Worm (Caenorhabditis elegans): ENCODE results near the gene ddx-17.

ddx-17 gene

ce11 chrV:13984828-13985227 is 27.0 kb downstream of the ddx-17 start, which contains the start of gene end-1:
end-1 (plus strand) TSS chrV:13985128.
- no peak for TF ChIP-seq tbx-8 (GFP tag; optimal IDR thresholded peaks at IDR 0.05)
- no peak for TF ChIP-seq ceh-39 (tag; optimal IDR thresholded peaks at IDR 0.05)
- TF ChIP-seq snpc-4 (tag; optimal IDR thresholded peaks at IDR 0.05): no peak
- no peak for TF ChIP-seq sem-2 (GFP tag; optimal IDR thresholded peaks at IDR 0.05)
- no peak for TF ChIP-seq drap-1 (GFP tag; optimal IDR thresholded peaks at IDR 0.05)
- no peak for TF ChIP-seq lin-13 (tag; optimal IDR thresholded peaks at IDR 0.05)
- TF ChIP-seq nhr-2 (tag; optimal IDR thresholded peaks at IDR 0.05): no peak
- TF ChIP-seq pha-4 (tag; optimal IDR thresholded peaks at IDR 0.05): no peak
- no peak for TF ChIP-seq blmp-1 (tag; optimal IDR thresholded peaks at IDR 0.05)
- no peak for TF ChIP-seq nhr-76 (tag; optimal IDR thresholded peaks at IDR 0.05)

DNA sequence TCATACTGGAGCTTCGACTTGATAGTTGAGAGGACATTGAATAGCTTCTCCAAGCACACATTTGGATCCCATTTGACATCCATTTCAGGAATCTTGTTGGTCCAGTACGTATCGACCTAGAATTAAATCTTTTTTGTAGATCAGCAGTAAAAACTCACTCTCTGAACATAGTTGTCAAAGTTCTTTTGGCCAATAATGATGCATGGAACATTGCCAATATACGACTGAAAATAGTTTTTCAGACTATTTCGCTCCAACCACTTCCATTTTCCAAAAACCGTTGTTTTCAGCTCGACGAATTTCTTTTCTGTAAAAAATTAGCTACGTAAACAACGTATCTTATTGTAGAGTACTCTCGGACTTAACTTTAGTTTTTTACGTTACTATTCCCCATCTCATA is 30.2 kb downstream of the ddx-17 start:
- TF ChIP-seq sem-2 (GFP tag; optimal IDR thresholded peaks at IDR 0.05) (no peak), M03D4.4 (tag; optimal IDR thresholded peaks at IDR 0.05) (no peak), ztf-11 (tag; optimal IDR thresholded peaks at IDR 0.05) (no peak), elt-3 (tag; optimal IDR thresholded peaks at IDR 0.05) (no peak), nhr-12 (tag; optimal IDR thresholded peaks at IDR 0.05) (no peak), mab-5 (tag; optimal IDR thresholded peaks at IDR 0.05) (no peak), unc-120 (tag; optimal IDR thresholded peaks at IDR 0.05; ENCODE audit: poor library complexity, severe bottlenecking) (no peak), ces-1 (GFP tag; optimal IDR thresholded peaks at IDR 0.05) (no peak), sptf-1 (tag; optimal IDR thresholded peaks at IDR 0.05) (no peak), ceh-83 (GFP tag; optimal IDR thresholded peaks at IDR 0.05) (no peak), lin-13 (tag; optimal IDR thresholded peaks at IDR 0.05) (no peak), lin-32 (GFP tag; optimal IDR thresholded peaks at IDR 0.05) (no peak), bed-3 (GFP tag; optimal IDR thresholded peaks at IDR 0.05) (no peak), mls-2 (tag; optimal IDR thresholded peaks at IDR 0.05) (no peak), ceh-39 (tag; optimal IDR thresholded peaks at IDR 0.05) (no peak), tbx-8 (GFP tag; optimal IDR thresholded peaks at IDR 0.05) (no peak), nhr-237 (tag; optimal IDR thresholded peaks at IDR 0.05) (no peak), nhr-28 (tag; optimal IDR thresholded peaks at IDR 0.05) (no peak), snpc-4 (tag; optimal IDR thresholded peaks at IDR 0.05) (no peak), nhr-76 (tag; optimal IDR thresholded peaks at IDR 0.05) (no peak)

ce11 chrV:13980807-13981206 is 31.0 kb downstream of the ddx-17 start, which contains the start of gene eol-1:
eol-1 (minus strand) TSS chrV:13980907.
- no peak for TF ChIP-seq flh-1 (GFP tag; optimal IDR thresholded peaks at IDR 0.05)
- no peak for TF ChIP-seq nhr-76 (tag; optimal IDR thresholded peaks at IDR 0.05)
- TF ChIP-seq bed-3 (GFP tag; optimal IDR thresholded peaks at IDR 0.05): no peak
- no peak for TF ChIP-seq pha-4 (tag; optimal IDR thresholded peaks at IDR 0.05)
- no peak for TF ChIP-seq ceh-43 (GFP tag; optimal IDR thresholded peaks at IDR 0.05)
- no peak for TF ChIP-seq nhr-237 (tag; optimal IDR thresholded peaks at IDR 0.05)
- TF ChIP-seq cnd-1 (tag; optimal IDR thresholded peaks at IDR 0.05): no peak
- no peak for TF ChIP-seq elt-1 (tag; optimal IDR thresholded peaks at IDR 0.05; ENCODE audit: borderline replicate concordance, insufficient read depth)
- TF ChIP-seq blmp-1 (tag; optimal IDR thresholded peaks at IDR 0.05): no peak
- no peak for TF ChIP-seq unc-120 (tag; optimal IDR thresholded peaks at IDR 0.05; ENCODE audit: poor library complexity, severe bottlenecking)
- no peak for TF ChIP-seq ceh-39 (tag; optimal IDR thresholded peaks at IDR 0.05)
- TF ChIP-seq unc-39 (tag; optimal IDR thresholded peaks at IDR 0.05): no peak
- no peak for TF ChIP-seq mep-1 (tag; optimal IDR thresholded peaks at IDR 0.05)
- TF ChIP-seq mab-5 (tag; optimal IDR thresholded peaks at IDR 0.05): no peak
- TF ChIP-seq hlh-1 (tag; optimal IDR thresholded peaks at IDR 0.05): no peak

DNA sequence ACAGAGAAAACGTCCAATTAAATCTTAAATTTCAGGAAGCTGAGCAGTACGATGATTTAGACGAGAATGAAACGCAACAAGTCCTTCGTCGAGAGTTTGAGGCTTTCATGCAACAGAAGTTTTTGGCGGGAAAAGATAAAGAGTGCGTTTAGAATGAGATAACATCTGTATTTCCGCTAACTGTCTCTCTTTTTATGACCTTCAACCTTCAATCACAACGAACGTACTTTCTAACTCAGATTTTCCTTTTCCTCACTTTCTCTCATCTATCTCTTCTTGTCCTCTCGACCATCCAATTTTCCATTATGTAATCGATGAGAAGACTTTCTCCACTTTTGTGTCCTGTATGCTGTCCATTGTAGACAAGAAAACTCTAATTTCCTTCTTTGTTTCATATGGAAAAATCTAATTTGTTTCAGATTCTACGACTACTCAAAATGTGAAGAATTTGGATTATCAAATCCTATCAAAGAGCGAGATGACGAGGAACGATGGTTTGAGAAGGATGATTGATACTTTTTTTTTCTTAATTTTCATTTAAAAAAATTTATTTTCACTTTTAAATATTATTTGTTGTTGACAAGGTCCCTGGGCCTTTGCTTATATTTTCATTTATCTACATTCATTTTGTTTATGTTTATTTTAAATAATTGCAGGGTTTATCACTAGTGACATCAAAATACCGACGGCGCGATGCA is 48.4 kb downstream of the ddx-17 start, which contains the start of gene sao-1:
TSS of gene sao-1 (plus strand) at position 648 of the 698 bp plus-strand sequence.
- TF ChIP-seq elt-1 (tag; optimal IDR thresholded peaks at IDR 0.05; ENCODE audit: borderline replicate concordance, insufficient read depth) (peak; percentile 80), blmp-1 (tag; optimal IDR thresholded peaks at IDR 0.05) (peak; percentile 79), cnd-1 (tag; optimal IDR thresholded peaks at IDR 0.05) (no peak)

ce11 chrV:13961927-13962419 is 49.9 kb downstream of the ddx-17 start, which contains the start of the genes algn-13 and R10D12.13:
algn-13 (minus strand) TSS chrV:13961977.
R10D12.13 (plus strand) TSS chrV:13962417.
- TF ChIP-seq ces-1 (GFP tag; optimal IDR thresholded peaks at IDR 0.05) (peak; percentile 40), sptf-1 (tag; optimal IDR thresholded peaks at IDR 0.05) (peak; percentile 92), tbx-8 (GFP tag; optimal IDR thresholded peaks at IDR 0.05) (peak; percentile 64), bed-3 (GFP tag; optimal IDR thresholded peaks at IDR 0.05) (peak; percentile 70), zip-8 (tag; optimal IDR thresholded peaks at IDR 0.05) (no peak), lin-32 (GFP tag; optimal IDR thresholded peaks at IDR 0.05) (peak; percentile 41), elt-1 (tag; optimal IDR thresholded peaks at IDR 0.05; ENCODE audit: borderline replicate concordance, insufficient read depth) (peak; percentile 47), nhr-12 (tag; optimal IDR thresholded peaks at IDR 0.05) (no peak), elt-3 (tag; optimal IDR thresholded peaks at IDR 0.05) (peak; percentile 16), mls-2 (tag; optimal IDR thresholded peaks at IDR 0.05) (peak; percentile 84), lin-13 (tag; optimal IDR thresholded peaks at IDR 0.05) (peak; percentile 66), sem-2 (GFP tag; optimal IDR thresholded peaks at IDR 0.05) (peak; percentile 64), drap-1 (GFP tag; optimal IDR thresholded peaks at IDR 0.05) (peak; percentile 81), mab-5 (tag; optimal IDR thresholded peaks at IDR 0.05) (peak; percentile 60), nhr-76 (tag; optimal IDR thresholded peaks at IDR 0.05) (no peak), mep-1 (tag; optimal IDR thresholded peaks at IDR 0.05) (peak; percentile 79), hlh-1 (tag; optimal IDR thresholded peaks at IDR 0.05) (peak; percentile 26), ceh-43 (GFP tag; optimal IDR thresholded peaks at IDR 0.05) (peak; percentile 68), unc-120 (tag; optimal IDR thresholded peaks at IDR 0.05; ENCODE audit: poor library complexity, severe bottlenecking) (peak; percentile 91), nhr-28 (tag; optimal IDR thresholded peaks at IDR 0.05) (no peak), cnd-1 (tag; optimal IDR thresholded peaks at IDR 0.05) (peak; percentile 77), pha-4 (tag; optimal IDR thresholded peaks at IDR 0.05) (peak; percentile 52), flh-1 (GFP tag; optimal IDR thresholded peaks at IDR 0.05) (peak; percentile 64), M03D4.4 (tag; optimal IDR thresholded peaks at IDR 0.05) (peak; percentile 86), ztf-11 (tag; optimal IDR thresholded peaks at IDR 0.05) (peak; percentile 59), ceh-39 (tag; optimal IDR thresholded peaks at IDR 0.05) (no peak), unc-62 (GFP tag; optimal IDR thresholded peaks at IDR 0.05) (no peak), ceh-83 (GFP tag; optimal IDR thresholded peaks at IDR 0.05) (peak; percentile 79), nhr-237 (tag; optimal IDR thresholded peaks at IDR 0.05) (no peak), blmp-1 (tag; optimal IDR thresholded peaks at IDR 0.05) (peak; percentile 52), snpc-4 (tag; optimal IDR thresholded peaks at IDR 0.05) (no peak)
